Fruit fly (Drosophila melanogaster) whole organism, embryonic: ENCODE measurements around the gene Blimp-1.

Source experiments
- Adf1 ChIP-seq: fragments of 200-800 bp; sonication (Bioruptor generic); IDR thresholded peaks from 2 replicates; pipeline ENCODE4 v1.3.6; 2022; ENCODE audit warnings: missing biosample characterization, missing genetic modification characterization
- CG11085 ChIP-seq: fragments of 200-800 bp; sonication (Bioruptor generic); IDR thresholded peaks from 2 replicates; pipeline ENCODE4 v1.3.6; 2022; ENCODE audit warnings: missing biosample characterization, missing genetic modification characterization
- CG13894 ChIP-seq: fragments of 200-800 bp; sonication (Bioruptor generic); optimal IDR thresholded peaks from 3 replicates; lab custom pipeline; 2018; ENCODE audit warnings: missing biosample characterization, mild to moderate bottlenecking, missing genetic modification characterization, moderate library complexity
- CG14965 ChIP-seq: fragments of 200-800 bp; sonication (Bioruptor generic); optimal IDR thresholded peaks from 2 replicates; lab custom pipeline; 2016; ENCODE audit warnings: missing biosample characterization, missing genetic modification characterization, borderline replicate concordance
- CG15601 ChIP-seq: fragments of 200-800 bp; sonication (Bioruptor generic); optimal IDR thresholded peaks from 3 replicates; lab custom pipeline; 2019; ENCODE audit warnings: missing biosample characterization, mild to moderate bottlenecking, missing genetic modification characterization, moderate library complexity
- CG18599 ChIP-seq: fragments of 200-800 bp; sonication (Bioruptor generic); optimal IDR thresholded peaks from 3 replicates; lab custom pipeline; 2017; ENCODE audit warnings: missing biosample characterization, missing genetic modification characterization, mild to moderate bottlenecking, moderate library complexity, missing genetic modification reagents
- CG31224 ChIP-seq: fragments of 200-800 bp; sonication (Bioruptor generic); IDR thresholded peaks from 2 replicates; pipeline ENCODE4 v1.3.6; 2022; ENCODE audit warnings: missing biosample characterization, missing genetic modification characterization
- CG32532 ChIP-seq: fragments of 200-800 bp; sonication (Bioruptor generic); IDR thresholded peaks from 2 replicates; pipeline ENCODE4 v1.3.6; 2022; ENCODE audit warnings: missing biosample characterization, missing genetic modification characterization
- CG34376 ChIP-seq: fragments of 200-800 bp; sonication (Bioruptor generic); optimal IDR thresholded peaks from 2 replicates; lab custom pipeline; 2018; ENCODE audit warnings: missing biosample characterization, mild to moderate bottlenecking, missing genetic modification characterization
- CG42726 ChIP-seq: fragments of 200-800 bp; sonication (Bioruptor generic); IDR thresholded peaks from 2 replicates; pipeline ENCODE4 v1.3.6; 2022; ENCODE audit warnings: missing biosample characterization, missing genetic modification characterization; ENCODE audit not compliant: partially characterized antibody
- CG4617 ChIP-seq: fragments of 200-800 bp; sonication (Bioruptor generic); optimal IDR thresholded peaks from 3 replicates; lab custom pipeline; 2016; ENCODE audit warnings: missing biosample characterization, missing genetic modification characterization, borderline replicate concordance
- CG7271 ChIP-seq: fragments of 200-800 bp; sonication (Bioruptor generic); optimal IDR thresholded peaks from 2 replicates; lab custom pipeline; 2018; ENCODE audit warnings: missing biosample characterization, mild to moderate bottlenecking, missing genetic modification characterization, moderate library complexity
- CG8089 ChIP-seq: fragments of 200-800 bp; sonication (Bioruptor generic); optimal IDR thresholded peaks from 3 replicates; lab custom pipeline; 2016; ENCODE audit warnings: missing biosample characterization, missing genetic modification characterization
- CTCF ChIP-seq: fragments of 200-800 bp; sonication (Bioruptor generic); optimal IDR thresholded peaks from 2 replicates; lab custom pipeline; 2017; ENCODE audit warnings: missing biosample characterization, mild to moderate bottlenecking, missing genetic modification characterization, moderate library complexity
- Deaf1 ChIP-seq: fragments of 200-800 bp; optimal IDR thresholded peaks from 3 replicates; lab custom pipeline; 2019; ENCODE audit warnings: missing biosample characterization, mild to moderate bottlenecking, missing genetic modification characterization, moderate library complexity
- Hand ChIP-seq: fragments of 200-800 bp; sonication (Bioruptor generic); optimal IDR thresholded peaks from 2 replicates; lab custom pipeline; 2017; ENCODE audit warnings: mild to moderate bottlenecking, missing biosample characterization, missing genetic modification reagents, missing genetic modification characterization
- Hmr ChIP-seq: fragments of 200-800 bp; sonication (Bioruptor generic); optimal IDR thresholded peaks from 3 replicates; lab custom pipeline; 2017; ENCODE audit warnings: mild to moderate bottlenecking, missing biosample characterization, missing genetic modification reagents, missing genetic modification characterization
- MESR4 ChIP-seq: fragments of 200-800 bp; sonication (Bioruptor generic); optimal IDR thresholded peaks from 2 replicates; lab custom pipeline; 2018; ENCODE audit warnings: missing biosample characterization, mild to moderate bottlenecking, missing genetic modification characterization, moderate library complexity
- Med ChIP-seq: fragments of 200-800 bp; sonication (Bioruptor generic); peaks from one replicate; lab custom pipeline; 2016; ENCODE audit warnings: missing biosample characterization, missing genetic modification characterization, mild to moderate bottlenecking, inconsistent platforms, moderate library complexity
- Ravus ChIP-seq: fragments of 200-800 bp; sonication (Bioruptor generic); IDR thresholded peaks from 2 replicates; pipeline ENCODE4 v1.3.6; 2022; ENCODE audit warnings: missing biosample characterization, missing genetic modification characterization
- Trl ChIP-seq, 3 experiments: fragments of >200 bp in 2 of 3; fragments of 200-800 bp in 1 of 3; sonication (Bioruptor generic) in 1 of 3; optimal IDR thresholded peaks; 2 replicates in 1 of 3; 3 replicates in 2 of 3; lab custom pipeline; 2016 to 2017; ENCODE audit warnings: missing biosample characterization in 1 of 3, missing genetic modification characterization in 1 of 3
- abd-A ChIP-seq: fragments of 200-800 bp; sonication (Bioruptor generic); optimal IDR thresholded peaks from 3 replicates; lab custom pipeline; 2019; ENCODE audit warnings: missing biosample characterization, mild to moderate bottlenecking, missing genetic modification characterization, moderate library complexity
- bcd ChIP-seq: fragments of 200-800 bp; sonication (Bioruptor generic); optimal IDR thresholded peaks from 2 replicates; lab custom pipeline; 2017; ENCODE audit warnings: missing biosample characterization, mild to moderate bottlenecking, missing genetic modification characterization
- cg ChIP-seq: fragments of 200-800 bp; sonication (Bioruptor generic); optimal IDR thresholded peaks from 3 replicates; lab custom pipeline; 2019; ENCODE audit warnings: missing biosample characterization, mild to moderate bottlenecking, missing genetic modification characterization, moderate library complexity
- chinmo ChIP-seq: fragments of 200-800 bp; sonication (Bioruptor generic); IDR thresholded peaks from 4 replicates; pipeline ENCODE4 v1.3.6; 2022; ENCODE audit warnings: missing biosample characterization, missing genetic modification characterization; ENCODE audit not compliant: partially characterized antibody
- ci ChIP-seq: fragments of 200-800 bp; sonication (Bioruptor generic); IDR thresholded peaks from 3 replicates; pipeline ENCODE4 v1.3.6; 2022; ENCODE audit warnings: missing biosample characterization, missing genetic modification characterization
- ewg ChIP-seq: fragments of 200-800 bp; sonication (Bioruptor generic); optimal IDR thresholded peaks from 3 replicates; lab custom pipeline; 2017; ENCODE audit warnings: mild to moderate bottlenecking, missing biosample characterization, missing genetic modification reagents, missing genetic modification characterization
- jigr1 ChIP-seq: fragments of 200-800 bp; sonication (Bioruptor generic); IDR thresholded peaks from 3 replicates; pipeline ENCODE4 v1.3.6; 2022; ENCODE audit warnings: missing biosample characterization, missing genetic modification characterization
- nerfin-1 ChIP-seq: fragments of 200-800 bp; sonication (Bioruptor generic); optimal IDR thresholded peaks from 3 replicates; lab custom pipeline; 2019; ENCODE audit warnings: missing biosample characterization, mild to moderate bottlenecking, missing genetic modification characterization, moderate library complexity
- onecut ChIP-seq: fragments of 200-800 bp; sonication (Bioruptor generic); IDR thresholded peaks from 2 replicates; pipeline ENCODE4 v1.3.6; 2022; ENCODE audit warnings: missing biosample characterization, missing genetic modification characterization
- ro ChIP-seq: fragments of 200-800 bp; sonication (Bioruptor generic); IDR thresholded peaks from 2 replicates; pipeline ENCODE4 v1.3.6; 2022; ENCODE audit warnings: missing biosample characterization, missing genetic modification characterization
- scrt ChIP-seq: fragments of 200-800 bp; sonication (Bioruptor generic); optimal IDR thresholded peaks from 2 replicates; lab custom pipeline; 2018; ENCODE audit warnings: missing biosample characterization, mild to moderate bottlenecking, missing genetic modification characterization, moderate library complexity
- sd ChIP-seq: fragments of 200-800 bp; sonication (Bioruptor generic); optimal IDR thresholded peaks from 3 replicates; lab custom pipeline; 2018; ENCODE audit warnings: missing biosample characterization, mild to moderate bottlenecking, missing genetic modification characterization, moderate library complexity
- vfl ChIP-seq: fragments of 200-800 bp; sonication (Bioruptor generic); optimal IDR thresholded peaks from 2 replicates; lab custom pipeline; 2016; ENCODE audit warnings: missing biosample characterization, missing genetic modification characterization

The Blimp-1 gene

DNA sequence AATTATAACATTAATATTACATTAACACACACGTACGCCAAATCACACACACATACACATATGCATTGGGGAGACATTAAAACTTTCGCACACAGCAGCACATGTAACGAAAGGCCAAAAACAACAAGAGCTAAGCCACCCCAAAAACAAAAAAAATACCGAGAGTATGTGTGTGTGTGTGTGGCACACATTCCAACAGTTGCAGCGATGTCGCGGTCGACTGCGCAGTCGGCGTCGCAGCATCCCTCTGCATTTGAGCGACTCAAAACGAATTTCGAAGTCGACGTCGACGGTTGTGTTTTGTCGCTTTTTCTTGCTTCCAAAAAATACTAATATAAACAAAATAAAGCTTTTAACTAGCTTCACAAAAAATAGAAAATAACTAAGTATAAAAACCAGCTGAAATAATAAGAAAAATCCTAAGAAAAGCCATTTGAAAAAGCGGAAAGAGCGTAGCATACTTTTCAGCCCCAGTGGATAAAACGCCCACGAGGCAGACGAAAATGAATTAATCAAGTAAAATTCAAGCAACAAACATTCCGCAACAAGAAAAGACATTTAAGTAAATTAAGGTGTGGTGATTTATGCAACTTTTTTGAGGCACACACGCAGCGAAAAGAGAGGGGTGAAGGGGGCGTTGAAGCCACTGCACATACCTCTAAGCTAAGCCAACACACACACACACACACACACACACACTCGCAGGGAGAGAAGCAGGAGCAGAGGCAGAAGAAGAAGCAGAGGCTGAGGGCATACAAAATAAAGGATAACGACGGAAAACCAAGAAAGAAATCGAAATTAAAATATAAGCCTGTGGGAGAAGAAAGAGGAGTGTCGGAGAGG is 33.3 kb downstream of the Blimp-1 start, which contains the start of gene CG46320 (continued):
- TF ChIP-seq CG7271 (tag; lab: Kevin White, UChicago) (no peak), CG15601 (tag; lab: Kevin White, UChicago) (no peak), sd (tag; lab: Kevin White, UChicago) (peak; percentile 78), CG11085 (no peak), CG8089 (GFP tag; lab: Kevin White, UChicago) (no peak), Ravus (GFP tag; lab: Robert Waterston, UW) (no peak), vfl (no peak), CG4617 (GFP tag; lab: Kevin White, UChicago) (no peak), MESR4 (GFP tag; lab: Kevin White, UChicago) (no peak), CG31224 (GFP tag; lab: Robert Waterston, UW) (no peak), bcd (GFP tag; lab: Kevin White, UChicago) (no peak)
- TF ChIP-seq, all 482 proteins: peak for 14

DNA sequence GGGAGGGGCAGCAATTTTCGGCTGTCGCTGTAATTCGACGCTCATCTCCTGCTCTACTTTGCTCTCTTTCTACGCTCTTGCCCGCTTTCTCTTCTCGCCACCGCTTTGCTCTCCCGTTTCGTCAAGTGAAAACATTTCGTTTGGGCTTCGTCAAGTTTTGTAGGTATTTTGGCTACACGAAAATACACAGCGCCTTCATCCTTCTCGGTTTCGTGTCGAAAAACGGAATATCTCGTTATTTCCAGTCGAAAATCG is 33.9 kb downstream of the Blimp-1 start:
- TF ChIP-seq Trl (optimal IDR thresholded peaks at IDR 0.05; lab: Kevin White, UChicago) (peak; percentile 78 to 80), Trl (GFP tag; optimal IDR thresholded peaks at IDR 0.05; lab: Kevin White, UChicago) (no peak), jigr1 (no peak), Adf1 (GFP tag; lab: Robert Waterston, UW) (0 out of 2 replicates have a peak, but pooled peaks have one; percentile 5)

DNA sequence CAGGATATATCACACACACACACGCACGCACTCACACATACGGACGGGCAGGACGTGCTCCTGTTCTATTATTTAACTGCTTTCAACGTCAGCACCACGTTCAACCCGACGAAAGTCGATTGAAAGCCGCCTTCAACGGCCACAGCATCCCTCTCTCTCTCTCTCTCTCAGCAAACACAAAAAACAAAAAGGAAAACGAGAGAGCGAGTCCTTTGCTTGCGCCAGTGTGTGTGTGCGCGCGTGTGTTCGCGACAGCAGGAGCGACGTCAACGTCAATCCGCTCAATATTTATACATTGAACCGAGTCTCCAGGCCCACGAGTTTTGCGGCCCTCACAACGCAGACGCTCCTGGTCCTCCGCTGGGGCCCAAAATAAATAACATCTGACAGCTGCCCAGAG is 34.7 kb downstream of the Blimp-1 start:
- peak; percentile 52 for TF ChIP-seq Hand
- peak; percentile 46 for TF ChIP-seq Hmr
- peak; percentile 57 for TF ChIP-seq CG18599 (GFP tag; lab: Kevin White, UChicago)
- peak; percentile 33 for TF ChIP-seq Med (GFP tag; lab: Kevin White, UChicago)
- no peak for TF ChIP-seq CG42726 (GFP tag; lab: Robert Waterston, UW)
- peak; percentile 26 for TF ChIP-seq abd-A (tag; lab: Kevin White, UChicago)
- TF ChIP-seq ewg (GFP tag; lab: Kevin White, UChicago): peak; percentile 28
- peak; percentile 71; the same call in 1 of the 2 replicates for TF ChIP-seq Adf1 (GFP tag; lab: Robert Waterston, UW)
- TF ChIP-seq Deaf1 (tag; lab: Kevin White, UChicago): peak; percentile 26
- TF ChIP-seq chinmo (GFP tag; lab: Robert Waterston, UW): 0 out of 4 replicates have a peak, but pooled peaks have one; percentile 53
- no peak for TF ChIP-seq CG14965 (GFP tag; lab: Kevin White, UChicago)
- peak; percentile 19 for TF ChIP-seq scrt (GFP tag; lab: Kevin White, UChicago)
- TF ChIP-seq CG15601 (tag; lab: Kevin White, UChicago): peak; percentile 99
- TF ChIP-seq CG13894: peak; percentile 11
- TF ChIP-seq CTCF: no peak
- TF ChIP-seq cg (GFP tag; lab: Kevin White, UChicago): peak; percentile 32
- peak; percentile 46 to 63 for TF ChIP-seq Trl (optimal IDR thresholded peaks at IDR 0.05; lab: Kevin White, UChicago)
- no peak for TF ChIP-seq Trl (GFP tag; optimal IDR thresholded peaks at IDR 0.05; lab: Kevin White, UChicago)
- peak; percentile 56; the same call in 2 of the 3 replicates for TF ChIP-seq ci (GFP tag; lab: Robert Waterston, UW)
- TF ChIP-seq CG31224 (GFP tag; lab: Robert Waterston, UW): no peak
- no peak for TF ChIP-seq ro (GFP tag; lab: Robert Waterston, UW)
- peak; percentile 19; the same call in 1 of the 2 replicates for TF ChIP-seq onecut (GFP tag; lab: Robert Waterston, UW)
- TF ChIP-seq CG34376 (GFP tag; lab: Kevin White, UChicago): peak; percentile 6
- TF ChIP-seq CG32532 (GFP tag; lab: Robert Waterston, UW): peak; percentile 22; the same call in 1 of the 2 replicates
- peak; percentile 31 for TF ChIP-seq nerfin-1 (tag; lab: Kevin White, UChicago)
